Worm (Caenorhabditis elegans) whole organism, L4/young adult: ENCODE measurements around the gene cdc-14.
"Not testable (repeated sequence)": the region's sequence is repeated elsewhere in the genome, so short reads cannot be mapped to it uniquely, and the experiment has no call there.

Experiments
- W03F9.2 ChIP-seq: fragments of 150-350 bp; optimal IDR thresholded peaks from 2 replicates; lab custom pipeline; 2014; ENCODE audit warnings: missing biosample characterization, missing genetic modification characterization
- dao-5 ChIP-seq: sonication (generic microtip); optimal IDR thresholded peaks from 2 replicates; lab custom pipeline; 2016; ENCODE audit warnings: missing genotype, missing genetic modification characterization, moderate library complexity, missing compliant biosample characterization
- him-1 ChIP-seq: sonication (generic microtip); optimal IDR thresholded peaks from 2 replicates; lab custom pipeline; 2016; ENCODE audit warnings: missing genotype, missing genetic modification reagents, missing genetic modification characterization, missing compliant biosample characterization

cdc-14 gene

DNA sequence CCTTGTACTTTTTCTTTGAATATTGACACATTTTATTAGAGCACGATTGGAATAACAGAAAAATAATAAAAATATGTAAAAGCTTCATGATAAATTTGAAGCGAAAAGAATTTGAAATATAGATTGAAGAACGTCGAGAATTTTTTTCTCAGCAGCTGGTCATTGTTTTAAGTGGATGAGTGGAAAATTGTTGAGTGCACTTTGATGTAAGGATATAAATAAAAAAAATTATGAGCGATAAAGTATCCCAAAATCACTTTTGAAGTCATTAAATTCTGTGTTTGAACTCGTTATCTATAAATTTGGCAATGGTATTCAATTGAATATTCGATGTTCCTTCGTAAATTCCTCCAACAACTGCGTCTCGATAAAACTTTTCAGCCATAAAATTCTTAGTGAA, 48.5 kb downstream of the cdc-14 start, which contains the start of gene ins-13:
Gene ins-13 (minus strand): TSS at position 101 of the 400 bp plus-strand sequence.
- no peak for TF ChIP-seq him-1
- TF ChIP-seq dao-5 (tag; lab: Kevin White, UChicago): no peak
- no peak for TF ChIP-seq W03F9.2 (tag; lab: Kevin White, UChicago)

DNA sequence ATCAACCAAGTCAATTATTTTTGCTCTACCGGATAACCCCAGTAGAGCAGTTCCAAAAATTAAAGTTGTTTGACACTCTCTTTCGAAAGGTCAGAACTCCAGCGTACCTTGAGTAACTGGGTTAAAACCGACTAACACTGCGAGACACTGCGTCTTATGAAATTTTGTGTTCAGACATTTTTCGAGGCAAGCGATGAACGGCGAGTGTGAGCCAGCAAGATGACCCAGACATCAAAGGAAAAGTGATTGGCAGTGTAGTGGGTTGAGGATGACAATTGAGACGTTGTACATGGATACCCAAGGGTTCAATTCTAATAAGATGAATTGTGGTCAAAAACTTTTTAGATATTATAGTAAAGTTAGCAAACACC, 49.1 kb downstream of the cdc-14 start:
- TF ChIP-seq him-1 (no peak), W03F9.2 (tag; lab: Kevin White, UChicago) (no peak), dao-5 (tag; lab: Kevin White, UChicago) (no peak)

DNA sequence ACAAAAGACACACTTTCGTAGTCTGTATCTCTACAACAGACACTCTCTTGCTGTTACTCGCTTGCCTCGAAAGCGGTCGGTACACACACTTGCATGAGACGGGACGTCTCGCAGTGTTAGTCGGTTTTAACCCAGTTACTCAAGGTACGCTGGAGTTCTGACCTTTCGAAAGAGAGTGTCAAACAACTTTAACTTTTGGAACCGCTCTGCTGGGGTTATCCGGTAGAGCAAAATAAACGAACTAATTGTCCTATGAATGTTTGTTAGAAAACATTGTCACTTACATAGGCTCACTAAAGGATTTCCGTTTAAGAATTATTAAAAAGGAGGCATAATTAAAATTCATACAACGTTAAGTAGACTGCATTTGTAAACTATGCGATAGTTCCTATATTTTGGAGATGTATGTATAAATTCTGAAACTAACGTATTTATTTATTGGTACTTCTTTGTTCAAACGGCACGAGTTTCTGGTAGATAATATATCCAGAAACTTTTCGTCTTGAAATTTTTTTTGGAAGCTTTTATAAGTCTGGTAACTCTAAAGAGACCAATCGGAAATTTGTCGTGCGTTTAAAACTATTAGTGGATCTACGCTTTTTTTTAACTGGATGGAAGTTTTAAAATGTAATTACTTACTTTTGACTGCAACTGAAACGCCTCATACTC, 49.6 kb downstream of the cdc-14 start:
- peak; percentile 80 for TF ChIP-seq W03F9.2 (tag; lab: Kevin White, UChicago)
- TF ChIP-seq dao-5 (tag; lab: Kevin White, UChicago): peak; percentile 89
- peak; percentile 98 for TF ChIP-seq him-1

DNA sequence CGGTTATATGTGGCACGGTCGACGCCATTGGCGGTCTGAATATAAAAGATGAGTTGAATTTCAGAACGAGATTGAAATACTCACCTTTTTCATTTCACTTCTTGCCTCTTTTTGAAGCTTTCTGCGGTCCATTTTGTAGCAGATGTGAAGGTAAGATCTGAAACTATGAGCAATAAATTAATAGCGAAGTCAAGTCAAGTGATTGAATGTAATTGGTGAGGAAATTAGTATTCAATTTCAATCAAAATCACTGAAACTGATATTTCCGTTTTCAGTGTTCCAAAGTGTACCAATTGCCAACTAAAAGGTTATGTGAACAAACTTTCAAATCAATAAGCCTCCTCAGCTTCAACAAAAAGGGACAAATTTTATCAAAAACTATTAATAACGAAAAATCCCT, 51.5 kb downstream of the cdc-14 start, which contains the start of gene C17C3.24:
Gene C17C3.24 (minus strand): TSS at position 101 of the 400 bp plus-strand sequence.
- no peak for TF ChIP-seq W03F9.2 (tag; lab: Kevin White, UChicago)
- TF ChIP-seq him-1: no peak
- no peak for TF ChIP-seq dao-5 (tag; lab: Kevin White, UChicago)

ce11 chrII:5540113-5540512, 53.1 kb downstream of the cdc-14 start, which contains the start of gene hlh-27:
TSS of gene hlh-27 (minus strand) at chrII:5540213.
- TF ChIP-seq dao-5 (tag; lab: Kevin White, UChicago); W03F9.2 (tag; lab: Kevin White, UChicago); him-1: not testable (repeated sequence)
